Worm (Caenorhabditis elegans) whole organism, L4 larva: ENCODE data around the gene srxa-6.
A peak's percentile ranks its signal among the peaks of the same experiment; 100 is the strongest.

ENCODE experiments used
- D1046.2 ChIP-seq: fragments of 200-800 bp; sonication (Bioruptor generic); IDR thresholded peaks from 2 replicates; pipeline ENCODE4 v1.3.6; 2022; ENCODE audit warnings: missing genetic modification characterization, missing compliant biosample characterization
- F26F4.8 ChIP-seq: fragments of 200-800 bp; sonication (Bioruptor generic); conservative IDR thresholded peaks from 2 replicates; pipeline ENCODE4 v1.3.6; 2022; ENCODE audit warnings: missing genetic modification characterization, missing compliant biosample characterization
- F44E2.7 ChIP-seq: fragments of 200-800 bp; sonication (Bioruptor generic); IDR thresholded peaks from 2 replicates; pipeline ENCODE4 v2.1.2; 2022; ENCODE audit warnings: missing genetic modification characterization, missing compliant biosample characterization
- F49E8.2 ChIP-seq: sonication (generic microtip); optimal IDR thresholded peaks from 2 replicates; lab custom pipeline; 2016; ENCODE audit warnings: missing compliant biosample characterization, mild to moderate bottlenecking, missing genetic modification characterization, borderline replicate concordance
- T26A8.4 ChIP-seq: fragments of 200-800 bp; sonication (Bioruptor generic); IDR thresholded peaks from 2 replicates; pipeline ENCODE4 v1.3.6; 2022; ENCODE audit warnings: missing genetic modification characterization, missing compliant biosample characterization
- Y105C5A.15 ChIP-seq: fragments of 200-800 bp; sonication (Bioruptor generic); IDR thresholded peaks from 2 replicates; pipeline ENCODE4 v1.3.6; 2022; ENCODE audit warnings: missing genetic modification characterization, missing compliant biosample characterization
- Y5F2A.4 ChIP-seq: fragments of 200-800 bp; sonication (Bioruptor generic); optimal IDR thresholded peaks from 2 replicates; lab custom pipeline; 2018; ENCODE audit warnings: mild to moderate bottlenecking, missing genetic modification characterization, missing compliant biosample characterization
- ZK337.2 ChIP-seq: fragments of 200-800 bp; sonication (Bioruptor generic); IDR thresholded peaks from 2 replicates; pipeline ENCODE4 v1.3.6; 2022; ENCODE audit warnings: missing genetic modification reagents, missing genetic modification characterization, missing compliant biosample characterization
- ZK546.5 ChIP-seq, 2 experiments: sonication (generic microtip); optimal IDR thresholded peaks; 2 replicates each; lab custom pipeline; 2017; ENCODE audit warnings: missing biosample characterization in 2 of 2, missing genetic modification characterization in 2 of 2
- aly-2 ChIP-seq: sonication (generic microtip); optimal IDR thresholded peaks from 2 replicates; lab custom pipeline; 2018; ENCODE audit warnings: missing biosample characterization, missing genetic modification characterization
- arid-1 ChIP-seq: fragments of 200-800 bp; sonication (Bioruptor generic); conservative IDR thresholded peaks from 2 replicates; pipeline ENCODE4 v1.3.6; 2022; ENCODE audit warnings: missing genetic modification reagents, missing genetic modification characterization, missing compliant biosample characterization
- cey-2 ChIP-seq: sonication (generic microtip); optimal IDR thresholded peaks from 3 replicates; lab custom pipeline; 2017; ENCODE audit warnings: missing genetic modification characterization, mild to moderate bottlenecking, missing compliant biosample characterization, antibody characterized with exemption, borderline replicate concordance; ENCODE audit not compliant: insufficient read depth
- ctbp-1 ChIP-seq: fragments of 200-800 bp; sonication (Bioruptor generic); IDR thresholded peaks from 2 replicates; pipeline ENCODE4 v1.3.6; 2022; ENCODE audit warnings: missing genetic modification reagents, missing genetic modification characterization, missing compliant biosample characterization
- daf-12 ChIP-seq: fragments of 150-350 bp; optimal IDR thresholded peaks from 2 replicates; lab custom pipeline; 2014; ENCODE audit warnings: missing biosample characterization, missing genetic modification reagents, missing genetic modification characterization
- daf-16 ChIP-seq, 3 experiments: sonication (generic microtip); optimal IDR thresholded peaks; 2 replicates each; lab custom pipeline; 2016 to 2017; ENCODE audit warnings: missing genetic modification characterization in 3 of 3, missing genetic modification reagents in 3 of 3, mild to moderate bottlenecking in 2 of 3, missing compliant biosample characterization in 2 of 3, missing biosample characterization in 1 of 3, moderate library complexity in 1 of 3
- dmd-8 ChIP-seq: fragments of 200-800 bp; sonication (Bioruptor generic); IDR thresholded peaks from 2 replicates; pipeline ENCODE4 v1.3.6; 2022; ENCODE audit warnings: missing genetic modification characterization, missing compliant biosample characterization
- dve-1 ChIP-seq: sonication (generic microtip); optimal IDR thresholded peaks from 2 replicates; lab custom pipeline; 2017; ENCODE audit warnings: antibody characterized with exemption, mild to moderate bottlenecking, missing genetic modification characterization, missing compliant biosample characterization; ENCODE audit not compliant: insufficient read depth
- egl-43 ChIP-seq: fragments of 200-800 bp; sonication (Bioruptor generic); IDR thresholded peaks from 2 replicates; pipeline ENCODE4 v1.3.6; 2022; ENCODE audit warnings: missing genetic modification reagents, missing genetic modification characterization, missing compliant biosample characterization
- fkh-10 ChIP-seq: fragments of 150-350 bp; optimal IDR thresholded peaks from 2 replicates; lab custom pipeline; 2014; ENCODE audit warnings: missing biosample characterization, missing genetic modification reagents, missing genetic modification characterization
- fos-1 ChIP-seq: fragments of 150-350 bp; optimal IDR thresholded peaks from 2 replicates; lab custom pipeline; 2014; ENCODE audit warnings: missing biosample characterization, missing genetic modification characterization
- gei-8 ChIP-seq: fragments of 200-800 bp; sonication (Bioruptor generic); optimal IDR thresholded peaks from 2 replicates; lab custom pipeline; 2018; ENCODE audit warnings: mild to moderate bottlenecking, missing genetic modification characterization, missing compliant biosample characterization
- lim-7 ChIP-seq: fragments of 200-800 bp; sonication (Bioruptor generic); IDR thresholded peaks from 2 replicates; pipeline ENCODE4 v1.3.6; 2022; ENCODE audit warnings: missing genetic modification characterization, missing compliant biosample characterization
- lin-13 ChIP-seq: fragments of 150-350 bp; optimal IDR thresholded peaks from 2 replicates; lab custom pipeline; 2014; ENCODE audit warnings: missing biosample characterization, missing genetic modification reagents, missing genetic modification characterization
- lin-29 ChIP-seq: fragments of 200-800 bp; sonication (Bioruptor generic); IDR thresholded peaks from 2 replicates; pipeline ENCODE4 v1.3.6; 2022; ENCODE audit warnings: missing genetic modification reagents, missing genetic modification characterization, missing compliant biosample characterization
- lin-39 ChIP-seq: fragments of 150-350 bp; optimal IDR thresholded peaks from 2 replicates; lab custom pipeline; 2014; ENCODE audit warnings: missing biosample characterization, missing genetic modification reagents, missing genetic modification characterization
- lsy-2 ChIP-seq, 2 experiments: fragments of 150-350 bp in 1 of 2; sonication (generic microtip) in 1 of 2; optimal IDR thresholded peaks; 2 replicates each; lab custom pipeline; 2014 to 2017; ENCODE audit warnings: missing biosample characterization in 2 of 2, missing genetic modification characterization in 2 of 2
- madf-9 ChIP-seq: fragments of 200-800 bp; sonication (Bioruptor generic); conservative IDR thresholded peaks from 2 replicates; pipeline ENCODE4 v1.3.6; 2022; ENCODE audit warnings: missing genetic modification reagents, missing genetic modification characterization, missing compliant biosample characterization
- mep-1 ChIP-seq: fragments of 150-350 bp; sonication (generic microtip); optimal IDR thresholded peaks from 3 replicates; lab custom pipeline; 2014; ENCODE audit warnings: missing biosample characterization, missing genetic modification characterization
- mes-2 ChIP-seq: sonication (generic microtip); optimal IDR thresholded peaks from 2 replicates; lab custom pipeline; 2016; ENCODE audit warnings: missing genotype, mild to moderate bottlenecking, missing genetic modification characterization, missing compliant biosample characterization; ENCODE audit not compliant: poor library complexity, severe bottlenecking
- mxl-2 ChIP-seq: fragments of 200-800 bp; sonication (Bioruptor generic); conservative IDR thresholded peaks from 2 replicates; pipeline ENCODE4 v1.3.6; 2022; ENCODE audit warnings: missing genetic modification reagents, missing genetic modification characterization, missing compliant biosample characterization
- nhr-10 ChIP-seq: fragments of 150-350 bp; optimal IDR thresholded peaks from 2 replicates; lab custom pipeline; 2014; ENCODE audit warnings: missing biosample characterization, missing genetic modification characterization
- nhr-111 ChIP-seq: fragments of 200-800 bp; sonication (Bioruptor generic); optimal IDR thresholded peaks from 2 replicates; lab custom pipeline; 2018; ENCODE audit warnings: mild to moderate bottlenecking, missing genetic modification characterization, missing compliant biosample characterization
- nhr-237 ChIP-seq: sonication (generic microtip); optimal IDR thresholded peaks from 2 replicates; lab custom pipeline; 2017; ENCODE audit warnings: missing biosample characterization, missing genetic modification characterization
- nhr-41 ChIP-seq: fragments of 200-800 bp; sonication (Bioruptor generic); IDR thresholded peaks from 2 replicates; pipeline ENCODE4 v1.3.6; 2022; ENCODE audit warnings: missing genetic modification reagents, missing genetic modification characterization, missing compliant biosample characterization
- nhr-42 ChIP-seq: fragments of 200-800 bp; sonication (Bioruptor generic); IDR thresholded peaks from 2 replicates; pipeline ENCODE4 v1.3.6; 2022; ENCODE audit warnings: missing genetic modification characterization, missing compliant biosample characterization
- nhr-6 ChIP-seq: fragments of 150-350 bp; optimal IDR thresholded peaks from 2 replicates; lab custom pipeline; 2014; ENCODE audit warnings: missing biosample characterization, missing genetic modification characterization
- nhr-77 ChIP-seq: fragments of 150-350 bp; optimal IDR thresholded peaks from 2 replicates; lab custom pipeline; 2014; ENCODE audit warnings: missing biosample characterization, missing genetic modification characterization
- pha-4 ChIP-seq, 2 experiments: fragments of 150-350 bp in 1 of 2; fragments of 200-800 bp in 1 of 2; sonication (Bioruptor generic) in 1 of 2; IDR thresholded peaks in 1 of 2; optimal IDR thresholded peaks in 1 of 2; 2 replicates each; pipeline versions ENCODE4 v1.3.6 to Lab custom; 2014 to 2022; ENCODE audit warnings: missing genetic modification characterization in 2 of 2, missing genetic modification reagents in 2 of 2, missing biosample characterization in 1 of 2, missing compliant biosample characterization in 1 of 2
- php-3 ChIP-seq: fragments of 200-800 bp; sonication (Bioruptor generic); IDR thresholded peaks from 2 replicates; pipeline ENCODE4 v1.3.6; 2022; ENCODE audit warnings: missing genetic modification reagents, missing genetic modification characterization, missing compliant biosample characterization
- pqm-1 ChIP-seq: sonication (generic microtip); optimal IDR thresholded peaks from 2 replicates; lab custom pipeline; 2017; ENCODE audit warnings: missing biosample characterization, missing genetic modification characterization
- rbr-2 ChIP-seq: sonication (generic microtip); optimal IDR thresholded peaks from 2 replicates; lab custom pipeline; 2016; ENCODE audit warnings: missing genotype, missing genetic modification characterization, missing compliant biosample characterization
- sdz-12 ChIP-seq: fragments of 200-800 bp; sonication (Bioruptor generic); optimal IDR thresholded peaks from 2 replicates; lab custom pipeline; 2018; ENCODE audit warnings: mild to moderate bottlenecking, missing genetic modification characterization, missing compliant biosample characterization
- set-16 ChIP-seq: fragments of 200-800 bp; sonication (Bioruptor generic); IDR thresholded peaks from 2 replicates; pipeline ENCODE4 v1.3.6; 2022; ENCODE audit warnings: missing genetic modification reagents, missing genetic modification characterization, missing compliant biosample characterization
- skn-1 ChIP-seq: fragments of 150-350 bp; optimal IDR thresholded peaks from 2 replicates; lab custom pipeline; 2014; ENCODE audit warnings: missing biosample characterization, missing genetic modification characterization
- snpc-1.2 ChIP-seq: fragments of 200-800 bp; sonication (Bioruptor generic); IDR thresholded peaks from 2 replicates; pipeline ENCODE4 v1.3.6; 2022; ENCODE audit warnings: missing genetic modification reagents, missing genetic modification characterization, missing compliant biosample characterization
- spr-3 ChIP-seq: fragments of 200-800 bp; sonication (Bioruptor generic); optimal IDR thresholded peaks from 2 replicates; lab custom pipeline; 2018; ENCODE audit warnings: mild to moderate bottlenecking, missing genetic modification characterization, missing compliant biosample characterization
- tag-97 ChIP-seq: fragments of 200-800 bp; sonication (Bioruptor generic); IDR thresholded peaks from 2 replicates; pipeline ENCODE4 v1.3.6; 2022; ENCODE audit warnings: missing genetic modification characterization, missing compliant biosample characterization
- zfp-2 ChIP-seq: sonication (generic microtip); optimal IDR thresholded peaks from 2 replicates; lab custom pipeline; 2016; ENCODE audit warnings: mild to moderate bottlenecking, missing genetic modification characterization, missing compliant biosample characterization
- zip-2 ChIP-seq: fragments of 150-350 bp; optimal IDR thresholded peaks from 2 replicates; lab custom pipeline; 2014; ENCODE audit warnings: missing biosample characterization, missing genetic modification characterization

The srxa-6 gene

DNA sequence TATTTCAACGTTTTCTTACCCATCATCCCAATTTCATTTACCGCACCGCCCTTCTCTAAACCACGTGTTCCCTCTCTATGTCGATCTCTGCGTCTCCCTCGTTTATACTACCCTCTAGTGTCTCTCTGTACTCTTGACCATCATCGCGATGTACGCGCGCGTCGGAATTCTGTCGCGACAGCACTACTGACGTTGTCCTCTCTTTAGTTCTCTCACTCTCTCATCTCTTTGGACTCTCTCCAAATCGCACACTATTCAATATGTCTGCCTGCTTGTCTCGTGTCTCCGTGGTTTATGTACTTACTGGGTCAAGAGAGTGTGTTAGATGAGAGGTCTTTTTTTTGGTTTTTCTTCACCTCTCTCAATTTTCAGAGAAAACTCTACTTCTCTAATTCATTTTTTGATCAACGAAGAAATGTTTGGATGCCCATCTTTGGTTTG lies 43.5 kb downstream of the srxa-6 start (continued):
- peak; percentile 73 for TF ChIP-seq gei-8 (GFP tag; lab: Kevin White, UChicago)
- peak; percentile 59 for TF ChIP-seq zfp-2
- no peak for TF ChIP-seq mxl-2 (GFP tag; lab: Robert Waterston, UW)
- peak; percentile 62 for TF ChIP-seq lin-29 (GFP tag; lab: Robert Waterston, UW)
- TF ChIP-seq dve-1, result peak; percentile 99
- TF ChIP-seq nhr-111 (GFP tag; lab: Kevin White, UChicago), result no peak
- peak; percentile 44 for TF ChIP-seq Y5F2A.4 (GFP tag; lab: Kevin White, UChicago)
- TF ChIP-seq nhr-6 (tag; lab: Kevin White, UChicago), result peak; percentile 79
- peak; percentile 79 for TF ChIP-seq sdz-12
- peak; percentile 96 for TF ChIP-seq ctbp-1
- TF ChIP-seq nhr-42 (GFP tag; lab: Robert Waterston, UW), result peak; percentile 76; the same call in 1 of the 2 replicates
- peak; percentile 26; the same call in 1 of the 2 replicates for TF ChIP-seq D1046.2
- peak; percentile 77 for TF ChIP-seq nhr-10 (tag; lab: Kevin White, UChicago)
- peak; percentile 80 to 84 for TF ChIP-seq daf-16 (GFP tag; optimal IDR thresholded peaks at IDR 0.05; lab: Kevin White, UChicago)
- peak; percentile 72 for TF ChIP-seq daf-16 (tag; optimal IDR thresholded peaks at IDR 0.05; lab: Kevin White, UChicago)
- peak; percentile 87 for TF ChIP-seq mes-2 (tag; lab: Kevin White, UChicago)
- TF ChIP-seq aly-2, result no peak
- TF ChIP-seq egl-43 (GFP tag; lab: Robert Waterston, UW), result peak; percentile 93
- TF ChIP-seq F26F4.8, result no peak
- TF ChIP-seq nhr-41 (GFP tag; lab: Robert Waterston, UW), result peak; percentile 72; the same call in 1 of the 2 replicates
- peak; percentile 67 for TF ChIP-seq zip-2 (tag; lab: Kevin White, UChicago)
- TF ChIP-seq lin-13 (GFP tag; lab: Kevin White, UChicago), result peak; percentile 44
- TF ChIP-seq madf-9 (GFP tag; lab: Robert Waterston, UW), result peak; percentile 69; the same call in 1 of the 2 replicates
- TF ChIP-seq fkh-10 (GFP tag; lab: Kevin White, UChicago), result peak; percentile 95
- TF ChIP-seq Y105C5A.15 (GFP tag; lab: Robert Waterston, UW), result no peak
- TF ChIP-seq lim-7 (GFP tag; lab: Robert Waterston, UW), result peak; percentile 20; the same call in 1 of the 2 replicates
- TF ChIP-seq lsy-2 (tag; optimal IDR thresholded peaks at IDR 0.05; lab: Kevin White, UChicago), result peak; percentile 90 to 93
- TF ChIP-seq T26A8.4 (GFP tag; lab: Robert Waterston, UW), result peak; percentile 84
- TF ChIP-seq ZK337.2 (GFP tag; lab: Robert Waterston, UW), result no peak
- no peak for TF ChIP-seq skn-1
- TF ChIP-seq daf-12 (tag; lab: Kevin White, UChicago), result no peak
- no peak for TF ChIP-seq fos-1
- TF ChIP-seq lin-39, result no peak
- peak; percentile 52 for TF ChIP-seq spr-3
- peak; percentile 76 for TF ChIP-seq set-16 (GFP tag; lab: Robert Waterston, UW)
- TF ChIP-seq nhr-77 (tag; lab: Kevin White, UChicago), result peak; percentile 87
- TF ChIP-seq rbr-2 (tag; lab: Kevin White, UChicago), result peak; percentile 97
- TF ChIP-seq mep-1, result peak; percentile 95
- TF ChIP-seq arid-1 (GFP tag; lab: Robert Waterston, UW), result peak; percentile 83
- TF ChIP-seq pha-4 (GFP tag; IDR thresholded peaks at IDR 0.05; lab: Robert Waterston, UW), result peak; percentile 82
- TF ChIP-seq pha-4 (tag; optimal IDR thresholded peaks at IDR 0.05; lab: Kevin White, UChicago), result peak; percentile 100
- TF ChIP-seq cey-2 (tag; lab: Kevin White, UChicago), result no peak
- peak; percentile 72 for TF ChIP-seq php-3 (GFP tag; lab: Robert Waterston, UW)
- no peak for TF ChIP-seq tag-97 (GFP tag; lab: Robert Waterston, UW)
- peak in 1 of 2 experiments; percentile 36 for TF ChIP-seq ZK546.5 (tag; optimal IDR thresholded peaks at IDR 0.05; lab: Kevin White, UChicago)
- TF ChIP-seq F44E2.7 (GFP tag; lab: Robert Waterston, UW), result no peak
- TF ChIP-seq pqm-1, result peak; percentile 33
- TF ChIP-seq nhr-237 (tag; lab: Kevin White, UChicago), result no peak
- TF ChIP-seq snpc-1.2 (GFP tag; lab: Robert Waterston, UW), result 0 out of 2 replicates have a peak, but pooled peaks have one; percentile 49
- TF ChIP-seq dmd-8 (GFP tag; lab: Robert Waterston, UW), result 0 out of 2 replicates have a peak, but pooled peaks have one; percentile 14
- no peak for TF ChIP-seq F49E8.2
